Fruit fly (Drosophila melanogaster): Measurements from ENCODE around the gene Drsl1.

- TF ChIP-seq Myc (optimal IDR thresholded peaks at IDR 0.05) (no peak), psq (optimal IDR thresholded peaks at IDR 0.05) (no peak), Sin3A (optimal IDR thresholded peaks at IDR 0.05) (no peak), h (optimal IDR thresholded peaks at IDR 0.05) (no peak)
Measured at dm6 chr3L:3325597-3325924, 10.0 kb downstream of the Drsl1 start.
